Fruit fly (Drosophila melanogaster): Measurements from ENCODE around the gene Qsox3.

DNA sequence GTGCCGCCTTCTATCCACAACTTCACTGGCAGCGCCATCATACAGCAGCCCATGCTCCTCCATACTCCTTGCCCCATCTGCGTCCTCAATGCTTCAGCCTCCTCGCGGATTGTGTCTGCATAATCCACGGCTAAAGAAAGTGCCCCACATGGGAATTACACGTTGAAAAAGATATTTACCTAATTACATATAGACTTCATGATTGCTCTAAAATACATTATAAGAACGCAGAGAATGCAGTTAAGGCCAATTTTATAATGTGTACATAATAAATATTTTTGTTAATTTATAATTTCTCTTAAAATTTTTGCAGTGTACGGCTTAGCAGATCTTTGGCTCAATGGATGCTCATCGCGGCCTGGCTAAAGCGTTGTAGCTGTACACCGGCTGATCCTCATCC, 6.0 kb upstream of the Qsox3 start:
- TF ChIP-seq Mnt (GFP tag; optimal IDR thresholded peaks at IDR 0.05) (no peak), CG7045 (GFP tag; optimal IDR thresholded peaks at IDR 0.05) (no peak)
